Worm (Caenorhabditis elegans) whole organism, L4 larva: ENCODE results near the gene F09F7.5.

Source experiments
- aha-1 ChIP-seq: fragments of 150-350 bp; peaks from one replicate; lab custom pipeline; 2014; ENCODE audit warnings: missing biosample characterization, missing genetic modification characterization
- ama-1 ChIP-seq: fragments of 150-350 bp; optimal IDR thresholded peaks from 2 replicates; lab custom pipeline; 2014; ENCODE audit warnings: inconsistent platforms, mixed read lengths
- ceh-28 ChIP-seq: fragments of 150-350 bp; optimal IDR thresholded peaks from 2 replicates; lab custom pipeline; 2014; ENCODE audit warnings: missing biosample characterization, missing genetic modification reagents, missing genetic modification characterization
- cey-2 ChIP-seq: sonication (generic microtip); optimal IDR thresholded peaks from 3 replicates; lab custom pipeline; 2017; ENCODE audit warnings: missing genetic modification characterization, mild to moderate bottlenecking, missing compliant biosample characterization, antibody characterized with exemption, borderline replicate concordance; ENCODE audit not compliant: insufficient read depth
- fos-1 ChIP-seq: fragments of 150-350 bp; optimal IDR thresholded peaks from 2 replicates; lab custom pipeline; 2014; ENCODE audit warnings: missing biosample characterization, missing genetic modification characterization
- nhr-237 ChIP-seq: sonication (generic microtip); optimal IDR thresholded peaks from 2 replicates; lab custom pipeline; 2017; ENCODE audit warnings: missing biosample characterization, missing genetic modification characterization
- nhr-76 ChIP-seq: fragments of 150-350 bp; optimal IDR thresholded peaks from 2 replicates; lab custom pipeline; 2014; ENCODE audit warnings: missing biosample characterization, missing genetic modification characterization
- pha-4 ChIP-seq, 2 experiments: fragments of 150-350 bp in 1 of 2; fragments of 200-800 bp in 1 of 2; sonication (Bioruptor generic) in 1 of 2; IDR thresholded peaks in 1 of 2; optimal IDR thresholded peaks in 1 of 2; 2 replicates each; pipeline versions ENCODE4 v1.3.6 to Lab custom; 2014 to 2022; ENCODE audit warnings: missing genetic modification characterization in 2 of 2, missing genetic modification reagents in 2 of 2, missing biosample characterization in 1 of 2, missing compliant biosample characterization in 1 of 2
- skn-1 ChIP-seq: fragments of 150-350 bp; optimal IDR thresholded peaks from 2 replicates; lab custom pipeline; 2014; ENCODE audit warnings: missing biosample characterization, missing genetic modification characterization
- tag-97 ChIP-seq: fragments of 200-800 bp; sonication (Bioruptor generic); IDR thresholded peaks from 2 replicates; pipeline ENCODE4 v1.3.6; 2022; ENCODE audit warnings: missing genetic modification characterization, missing compliant biosample characterization
- unc-62 ChIP-seq, 3 experiments: fragments of 150-350 bp in 1 of 3; sonication (generic microtip); optimal IDR thresholded peaks in 2 of 3; peaks in 1 of 3; 1 replicate in 1 of 3; 2 replicates in 2 of 3; lab custom pipeline; 2014 to 2017; ENCODE audit warnings: missing biosample characterization in 3 of 3, missing genetic modification characterization in 3 of 3, missing genetic modification reagents in 3 of 3, missing genotype in 1 of 3

ce11 chrIII:5499942-5500341 lies 46.8 kb upstream of the F09F7.5 start:
- TF ChIP-seq tag-97 (GFP tag; lab: Robert Waterston, UW) (no peak), ama-1 (lab: Kevin White, UChicago) (no peak), cey-2 (tag; lab: Kevin White, UChicago) (no peak), nhr-237 (tag; lab: Kevin White, UChicago) (no peak), fos-1 (tag; lab: Kevin White, UChicago) (no peak), pha-4 (GFP tag; IDR thresholded peaks at IDR 0.05; lab: Robert Waterston, UW) (no peak), pha-4 (tag; optimal IDR thresholded peaks at IDR 0.05; lab: Kevin White, UChicago) (no peak), nhr-76 (no peak), skn-1 (tag; lab: Kevin White, UChicago) (no peak), aha-1 (tag; lab: Kevin White, UChicago) (no peak), ceh-28 (tag; lab: Kevin White, UChicago) (no peak), unc-62 (GFP tag; optimal IDR thresholded peaks at IDR 0.05 in 1 of 2; lab: Kevin White, UChicago) (no peak), unc-62 (tag; optimal IDR thresholded peaks at IDR 0.05; lab: Kevin White, UChicago) (no peak)
